Fruit fly (Drosophila melanogaster): ENCODE results near the gene ich.
A peak's percentile ranks its signal among the peaks of the same experiment; 100 is the strongest.

Gene ich

DNA sequence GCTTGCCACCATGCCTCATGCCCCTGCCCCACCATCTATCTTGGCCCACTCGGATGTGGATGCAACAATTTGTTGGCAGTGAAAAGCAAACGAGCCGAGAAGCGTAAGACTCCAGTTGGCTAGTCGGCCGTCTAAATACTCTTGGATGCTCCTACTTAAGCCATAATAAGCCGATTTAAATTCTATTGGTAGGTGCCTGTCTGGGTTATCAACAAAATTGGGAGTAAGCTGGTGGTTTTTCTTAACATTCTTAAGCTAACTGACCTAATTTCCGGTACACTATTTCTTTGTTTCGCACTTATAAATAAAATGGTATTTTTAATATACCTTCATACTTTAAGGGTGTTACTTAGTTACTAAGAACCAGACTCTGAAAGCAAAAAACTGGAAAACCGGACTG is 5.1 kb downstream of the ich start:
- TF ChIP-seq noc (tag; optimal IDR thresholded peaks at IDR 0.05), result no peak

DNA sequence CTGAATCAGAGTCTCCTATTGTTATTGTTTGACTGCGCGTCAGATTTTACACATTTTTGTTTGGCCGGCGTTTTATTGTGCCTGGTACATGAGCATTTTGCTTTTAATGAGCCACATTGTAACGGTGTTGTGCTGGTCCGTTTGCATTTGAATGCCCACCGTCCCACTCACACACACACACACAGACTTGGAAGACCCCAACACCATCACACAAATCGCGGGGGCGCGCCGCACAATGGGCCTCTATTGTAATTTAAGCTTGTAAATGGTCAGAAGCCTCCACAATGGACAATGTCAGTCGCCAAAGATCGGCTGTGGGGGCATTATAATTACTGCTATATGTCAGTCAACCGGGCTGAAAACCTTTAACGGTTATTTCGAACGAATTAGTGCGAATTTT is 6.5 kb downstream of the ich start:
- no peak for TF ChIP-seq noc (tag; optimal IDR thresholded peaks at IDR 0.05)

dm6 chr3R:8955359-8955820 is 7.4 kb downstream of the ich start:
- TF ChIP-seq noc (tag; optimal IDR thresholded peaks at IDR 0.05), result no peak

DNA sequence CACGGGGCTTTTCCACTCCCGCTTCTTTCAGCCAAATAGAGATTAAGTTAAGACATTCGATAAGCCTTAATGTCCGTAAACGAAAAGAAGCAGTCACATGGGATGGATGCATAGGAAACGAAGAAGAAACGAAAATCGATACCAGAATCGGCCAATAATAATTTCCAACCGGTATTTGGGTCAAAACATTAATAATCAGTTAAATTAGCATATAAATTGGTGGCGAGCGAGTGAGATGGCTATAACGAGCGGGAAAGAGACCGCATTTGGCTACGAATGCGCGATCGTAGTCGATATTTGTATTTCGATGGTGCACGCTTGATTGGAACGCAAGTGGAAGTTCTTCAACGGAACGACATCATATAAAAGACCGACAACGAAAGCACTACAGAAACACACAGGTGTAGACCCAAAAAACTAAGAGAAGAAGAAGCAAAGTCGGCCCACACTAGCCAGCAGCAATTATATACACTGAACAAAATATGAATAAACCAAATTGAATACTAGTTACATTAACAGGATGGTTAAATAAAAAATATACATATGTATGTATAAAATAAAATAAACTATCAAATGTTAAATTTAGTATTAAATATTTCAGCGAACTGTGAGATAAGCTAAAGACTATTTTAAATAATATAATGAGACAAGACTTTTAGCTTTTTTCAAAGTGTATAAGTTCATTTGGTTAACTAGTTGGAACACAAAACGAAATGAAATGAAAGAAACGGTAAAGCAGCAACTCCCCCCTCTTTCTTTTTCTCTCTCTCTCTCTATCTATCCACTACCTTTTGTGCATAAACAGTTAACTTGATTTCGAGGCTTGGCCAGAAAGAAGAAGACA is 8.1 kb downstream of the ich start:
- TF ChIP-seq noc (tag; optimal IDR thresholded peaks at IDR 0.05), result peak; percentile 13

- no peak for TF ChIP-seq noc (tag; optimal IDR thresholded peaks at IDR 0.05)
Observed at dm6 chr3R:8949334-8950066, 13.3 kb downstream of the ich start.

- no peak for TF ChIP-seq noc (tag; optimal IDR thresholded peaks at IDR 0.05)
Observed at dm6 chr3R:8948855-8949254, 14.0 kb downstream of the ich start.

dm6 chr3R:8947757-8948428 is 14.9 kb downstream of the ich start:
- no peak for TF ChIP-seq noc (tag; optimal IDR thresholded peaks at IDR 0.05)

DNA sequence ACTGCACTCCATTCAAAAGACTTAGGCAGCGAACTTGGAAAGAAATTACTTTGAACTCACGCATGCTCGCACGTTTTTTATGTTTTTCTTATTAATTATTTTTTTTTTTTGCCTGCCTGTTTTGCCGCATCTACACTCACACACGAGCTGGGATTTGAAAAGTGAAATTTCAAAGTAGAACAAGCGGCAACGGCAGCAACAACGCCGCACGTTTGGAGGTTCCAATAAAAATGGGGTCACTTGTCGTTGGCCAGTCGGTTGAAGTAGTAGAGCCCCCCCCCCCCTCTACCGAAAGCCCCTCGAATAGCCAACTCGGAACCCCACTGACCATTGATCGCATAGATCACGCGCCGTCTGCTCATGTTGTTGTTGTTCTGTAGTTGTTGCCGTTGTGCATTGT is 16.4 kb downstream of the ich start:
- no peak for TF ChIP-seq noc (tag; optimal IDR thresholded peaks at IDR 0.05)

DNA sequence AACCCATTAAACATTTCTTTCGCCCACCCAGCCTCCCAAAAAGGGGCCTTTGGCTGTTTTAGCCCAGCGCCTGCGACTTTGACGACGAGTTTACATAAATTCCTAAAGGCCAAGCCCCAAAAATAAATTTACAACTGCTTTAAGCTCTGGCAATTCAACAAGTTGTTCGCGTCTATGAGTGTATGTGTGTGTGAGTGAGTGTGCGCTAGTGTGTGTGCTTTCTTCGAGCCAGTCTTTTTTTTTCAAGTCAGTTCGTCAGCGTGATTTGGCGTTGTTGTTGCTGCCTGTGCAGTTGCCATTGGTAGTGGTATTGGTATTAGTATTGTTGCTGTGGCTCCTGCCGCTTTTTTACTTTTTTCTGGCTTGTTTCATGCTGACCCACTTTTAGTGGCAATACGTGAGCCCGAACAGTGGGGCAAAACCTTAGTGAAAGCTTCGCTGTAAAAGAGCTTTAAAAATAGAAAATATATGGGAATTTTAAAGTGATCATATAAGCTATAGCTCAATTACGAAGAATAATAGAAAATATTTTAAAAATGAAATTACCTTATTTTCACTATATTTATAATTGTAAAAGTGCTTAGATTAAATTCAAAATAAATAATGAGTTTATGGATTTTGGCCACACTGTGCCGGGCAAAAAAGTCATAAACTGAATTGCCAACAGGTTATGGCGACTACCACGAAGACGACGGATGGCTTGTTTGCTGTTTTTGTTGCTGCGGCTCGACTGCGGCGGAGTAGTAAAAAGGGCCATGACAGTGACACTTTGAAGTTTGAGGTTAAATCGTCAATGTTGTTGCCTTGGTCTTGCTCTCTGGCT is 17.1 kb downstream of the ich start:
- TF ChIP-seq noc (tag; optimal IDR thresholded peaks at IDR 0.05), result peak; percentile 72

DNA sequence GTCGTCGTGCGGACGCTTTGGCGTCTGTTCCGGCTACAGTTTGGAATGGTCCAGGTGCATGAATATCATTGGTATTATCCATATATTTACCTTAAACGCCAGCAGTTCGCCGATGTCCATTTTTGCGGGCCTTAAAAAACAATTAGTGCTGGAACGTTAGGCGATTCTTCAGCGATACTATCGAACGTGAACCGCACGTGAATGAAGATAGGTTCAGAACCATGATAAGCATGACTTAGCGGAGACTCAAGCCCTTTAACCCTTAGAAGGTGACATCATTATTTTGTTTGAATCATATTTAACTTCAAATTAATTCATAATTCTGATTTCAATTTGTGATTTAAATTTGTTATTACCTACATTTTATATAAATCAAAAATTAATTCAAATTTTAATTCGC is 18.0 kb downstream of the ich start, which contains the start of gene CG11964:
CG11964 (minus strand) TSS at position 155 of the 400 bp plus-strand sequence.
- no peak for TF ChIP-seq noc (tag; optimal IDR thresholded peaks at IDR 0.05)

dm6 chr3R:8939750-8940149 is 23.1 kb downstream of the ich start:
- no peak for TF ChIP-seq noc (tag; optimal IDR thresholded peaks at IDR 0.05)

DNA sequence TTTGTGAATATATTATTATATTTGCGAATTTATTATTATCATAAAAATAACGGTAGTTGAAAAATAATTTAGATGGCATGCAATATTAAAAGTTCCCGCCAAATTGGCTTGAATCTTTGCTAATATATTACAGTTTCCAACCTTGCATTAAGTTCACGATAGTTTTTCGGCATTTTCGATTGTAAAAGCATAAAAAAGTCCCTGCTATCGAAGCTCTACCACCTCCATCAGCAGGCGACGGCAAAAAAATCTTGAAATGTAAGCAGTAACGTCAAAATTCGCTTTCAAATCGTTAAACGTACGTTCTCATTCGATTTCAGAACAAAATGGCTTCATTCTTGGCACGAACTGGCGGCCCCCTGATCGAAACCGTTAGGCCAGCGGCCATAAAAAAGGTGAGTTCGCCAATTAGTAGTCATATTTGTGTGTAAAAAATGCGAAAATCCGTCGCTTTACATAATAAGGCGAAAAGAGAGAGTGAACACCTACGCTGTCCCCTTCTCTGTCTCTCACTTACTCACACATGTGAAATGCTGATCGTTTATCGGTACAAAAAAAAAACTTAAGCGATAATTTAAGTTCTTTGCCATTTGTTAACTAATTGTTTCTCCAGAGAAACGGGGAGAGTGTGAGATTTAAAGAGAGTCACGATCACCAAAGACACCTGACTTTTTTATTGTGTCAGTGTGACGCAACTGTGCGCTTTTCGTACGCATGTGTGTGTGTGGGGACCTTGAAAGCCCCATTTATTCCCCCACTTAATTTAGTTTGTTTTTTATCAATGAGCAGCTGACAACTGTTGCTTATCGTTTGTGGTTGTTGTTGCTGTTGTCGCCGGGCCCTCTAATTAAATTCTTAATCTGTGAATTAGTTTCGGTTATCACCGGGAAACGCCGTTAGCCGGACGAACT is 24.1 kb downstream of the ich start, which contains the start of gene ScsbetaA:
ScsbetaA (plus strand) TSS at position 231 of the 911 bp plus-strand sequence.
- TF ChIP-seq noc (tag; optimal IDR thresholded peaks at IDR 0.05), result peak; percentile 29

- no peak for TF ChIP-seq noc (tag; optimal IDR thresholded peaks at IDR 0.05)
Observed at dm6 chr3R:8934930-8935329, 27.9 kb downstream of the ich start, which contains the start of gene osk. Gene osk (plus strand): TSS chr3R:8935126.

- TF ChIP-seq noc (tag; optimal IDR thresholded peaks at IDR 0.05), result no peak
Observed at dm6 chr3R:8932741-8933140, 30.1 kb downstream of the ich start.

All from whole organism, larva.